Worm (Caenorhabditis elegans) whole organism, L2 larva: ENCODE measurements around the gene T03E6.8.

Experiments used
- ZK546.5 ChIP-seq: sonication (generic microtip); optimal IDR thresholded peaks from 2 replicates; lab custom pipeline; 2017; ENCODE audit warnings: missing biosample characterization, missing genetic modification characterization
- ama-1 ChIP-seq: fragments of 150-350 bp; optimal IDR thresholded peaks from 2 replicates; lab custom pipeline; 2018; ENCODE audit warnings: inconsistent platforms
- elt-1 ChIP-seq: fragments of 150-350 bp; optimal IDR thresholded peaks from 2 replicates; lab custom pipeline; 2014; ENCODE audit warnings: missing biosample characterization, missing genetic modification characterization
- lin-39 ChIP-seq: fragments of 150-350 bp; optimal IDR thresholded peaks from 2 replicates; lab custom pipeline; 2014; ENCODE audit warnings: missing biosample characterization, missing genetic modification reagents, missing genetic modification characterization
- mdl-1 ChIP-seq, 2 experiments: fragments of 150-350 bp in 1 of 2; sonication (generic microtip) in 1 of 2; optimal IDR thresholded peaks; 2 replicates each; lab custom pipeline; 2017; ENCODE audit warnings: missing biosample characterization in 2 of 2, missing genetic modification characterization in 2 of 2
- sma-9 ChIP-seq, 2 experiments: fragments of 150-350 bp in 1 of 2; sonication (generic microtip) in 1 of 2; optimal IDR thresholded peaks; 2 replicates each; lab custom pipeline; 2014 to 2016; ENCODE audit warnings: missing genetic modification characterization in 2 of 2, mild to moderate bottlenecking in 1 of 2, missing biosample characterization in 1 of 2, missing compliant biosample characterization in 1 of 2, missing genetic modification reagents in 1 of 2, moderate library complexity in 1 of 2
- ztf-1 ChIP-seq: fragments of 200-800 bp; sonication (Bioruptor generic); conservative IDR thresholded peaks from 2 replicates; pipeline ENCODE4 v1.3.6; 2022; ENCODE audit warnings: missing genetic modification characterization, missing compliant biosample characterization
- ztf-11 ChIP-seq: sonication (generic microtip); optimal IDR thresholded peaks from 2 replicates; lab custom pipeline; 2017; ENCODE audit warnings: missing biosample characterization, missing genetic modification characterization

ce11 chrV:16617462-16617861 is 14.5 kb upstream of the T03E6.8 start, which contains the start of gene Y70C5A.4:
- TF ChIP-seq lin-39 (tag; lab: Kevin White, UChicago) (no peak), ztf-1 (GFP tag; lab: Robert Waterston, UW) (no peak), mdl-1 (tag; optimal IDR thresholded peaks at IDR 0.05; lab: Kevin White, UChicago) (no peak), ama-1 (no peak), ZK546.5 (no peak), elt-1 (tag; lab: Kevin White, UChicago) (no peak), sma-9 (GFP tag; optimal IDR thresholded peaks at IDR 0.05; lab: Kevin White, UChicago) (no peak), sma-9 (tag; optimal IDR thresholded peaks at IDR 0.05; lab: Kevin White, UChicago) (no peak), ztf-11 (tag; lab: Kevin White, UChicago) (no peak)
